Worm (Caenorhabditis elegans) whole organism, L4 larva: ENCODE results near the gene C25H3.10.

Experiments used
- D1046.2 ChIP-seq: fragments of 200-800 bp; sonication (Bioruptor generic); IDR thresholded peaks from 2 replicates; pipeline ENCODE4 v1.3.6; 2022; ENCODE audit warnings: missing genetic modification characterization, missing compliant biosample characterization
- F37D6.2 ChIP-seq: sonication (generic microtip); optimal IDR thresholded peaks from 2 replicates; lab custom pipeline; 2016; ENCODE audit warnings: mild to moderate bottlenecking, missing genetic modification characterization, missing compliant biosample characterization
- T20F7.1 ChIP-seq: fragments of 200-800 bp; sonication (Bioruptor generic); optimal IDR thresholded peaks from 2 replicates; lab custom pipeline; 2018; ENCODE audit warnings: mild to moderate bottlenecking, missing genetic modification characterization, missing compliant biosample characterization
- Y48G9A.11 ChIP-seq: fragments of 200-800 bp; sonication (Bioruptor generic); IDR thresholded peaks from 2 replicates; pipeline ENCODE4 v1.3.6; 2022; ENCODE audit warnings: missing genetic modification reagents, missing genetic modification characterization, missing compliant biosample characterization
- ZK546.5 ChIP-seq, 2 experiments: sonication (generic microtip); optimal IDR thresholded peaks; 2 replicates each; lab custom pipeline; 2017; ENCODE audit warnings: missing biosample characterization in 2 of 2, missing genetic modification characterization in 2 of 2
- aly-2 ChIP-seq: sonication (generic microtip); optimal IDR thresholded peaks from 2 replicates; lab custom pipeline; 2018; ENCODE audit warnings: missing biosample characterization, missing genetic modification characterization
- ceh-20 ChIP-seq: fragments of 200-800 bp; sonication (Bioruptor generic); IDR thresholded peaks from 2 replicates; pipeline ENCODE4 v1.3.6; 2022; ENCODE audit warnings: missing genetic modification reagents, missing genetic modification characterization, missing compliant biosample characterization
- ceh-32 ChIP-seq: sonication (generic microtip); optimal IDR thresholded peaks from 2 replicates; lab custom pipeline; 2016; ENCODE audit warnings: mild to moderate bottlenecking, missing genetic modification characterization, missing compliant biosample characterization; ENCODE audit not compliant: poor library complexity
- ceh-62 ChIP-seq: sonication (generic microtip); optimal IDR thresholded peaks from 2 replicates; lab custom pipeline; 2017; ENCODE audit warnings: missing biosample characterization, missing genetic modification characterization
- ceh-82 ChIP-seq: sonication (generic microtip); optimal IDR thresholded peaks from 2 replicates; lab custom pipeline; 2017; ENCODE audit warnings: missing biosample characterization, missing genetic modification characterization
- ctbp-1 ChIP-seq: fragments of 200-800 bp; sonication (Bioruptor generic); IDR thresholded peaks from 2 replicates; pipeline ENCODE4 v1.3.6; 2022; ENCODE audit warnings: missing genetic modification reagents, missing genetic modification characterization, missing compliant biosample characterization
- duxl-1 ChIP-seq: sonication (generic microtip); optimal IDR thresholded peaks from 2 replicates; lab custom pipeline; 2016; ENCODE audit warnings: mild to moderate bottlenecking, missing genetic modification characterization, moderate library complexity, missing compliant biosample characterization; ENCODE audit not compliant: poor library complexity
- fkh-10 ChIP-seq: fragments of 150-350 bp; optimal IDR thresholded peaks from 2 replicates; lab custom pipeline; 2014; ENCODE audit warnings: missing biosample characterization, missing genetic modification reagents, missing genetic modification characterization
- hmg-1.1 ChIP-seq: fragments of 200-800 bp; sonication (Bioruptor generic); IDR thresholded peaks from 2 replicates; pipeline ENCODE4 v1.3.6; 2022; ENCODE audit warnings: missing genetic modification reagents, missing genetic modification characterization, missing compliant biosample characterization
- lin-13 ChIP-seq: fragments of 150-350 bp; optimal IDR thresholded peaks from 2 replicates; lab custom pipeline; 2014; ENCODE audit warnings: missing biosample characterization, missing genetic modification reagents, missing genetic modification characterization
- lin-39 ChIP-seq: fragments of 150-350 bp; optimal IDR thresholded peaks from 2 replicates; lab custom pipeline; 2014; ENCODE audit warnings: missing biosample characterization, missing genetic modification reagents, missing genetic modification characterization
- lsy-2 ChIP-seq, 2 experiments: fragments of 150-350 bp in 1 of 2; sonication (generic microtip) in 1 of 2; optimal IDR thresholded peaks; 2 replicates each; lab custom pipeline; 2014 to 2017; ENCODE audit warnings: missing biosample characterization in 2 of 2, missing genetic modification characterization in 2 of 2
- madf-5 ChIP-seq, 2 experiments: fragments of 200-800 bp; sonication (Bioruptor generic); IDR thresholded peaks; 2 replicates each; pipeline ENCODE4 v1.3.6; 2022; ENCODE audit warnings: missing compliant biosample characterization in 2 of 2, missing genetic modification characterization in 2 of 2
- mxl-3 ChIP-seq: fragments of 200-800 bp; sonication (Bioruptor generic); optimal IDR thresholded peaks from 2 replicates; lab custom pipeline; 2018; ENCODE audit warnings: mild to moderate bottlenecking, missing genetic modification characterization, missing compliant biosample characterization
- nhr-111 ChIP-seq: fragments of 200-800 bp; sonication (Bioruptor generic); optimal IDR thresholded peaks from 2 replicates; lab custom pipeline; 2018; ENCODE audit warnings: mild to moderate bottlenecking, missing genetic modification characterization, missing compliant biosample characterization
- nhr-42 ChIP-seq: fragments of 200-800 bp; sonication (Bioruptor generic); IDR thresholded peaks from 2 replicates; pipeline ENCODE4 v1.3.6; 2022; ENCODE audit warnings: missing genetic modification characterization, missing compliant biosample characterization
- nhr-6 ChIP-seq: fragments of 150-350 bp; optimal IDR thresholded peaks from 2 replicates; lab custom pipeline; 2014; ENCODE audit warnings: missing biosample characterization, missing genetic modification characterization
- pha-4 ChIP-seq, 2 experiments: fragments of 150-350 bp in 1 of 2; fragments of 200-800 bp in 1 of 2; sonication (Bioruptor generic) in 1 of 2; IDR thresholded peaks in 1 of 2; optimal IDR thresholded peaks in 1 of 2; 2 replicates each; pipeline versions ENCODE4 v1.3.6 to Lab custom; 2014 to 2022; ENCODE audit warnings: missing genetic modification characterization in 2 of 2, missing genetic modification reagents in 2 of 2, missing biosample characterization in 1 of 2, missing compliant biosample characterization in 1 of 2
- php-3 ChIP-seq: fragments of 200-800 bp; sonication (Bioruptor generic); IDR thresholded peaks from 2 replicates; pipeline ENCODE4 v1.3.6; 2022; ENCODE audit warnings: missing genetic modification reagents, missing genetic modification characterization, missing compliant biosample characterization
- set-16 ChIP-seq: fragments of 200-800 bp; sonication (Bioruptor generic); IDR thresholded peaks from 2 replicates; pipeline ENCODE4 v1.3.6; 2022; ENCODE audit warnings: missing genetic modification reagents, missing genetic modification characterization, missing compliant biosample characterization
- tra-1 ChIP-seq: fragments of 200-800 bp; sonication (Bioruptor generic); IDR thresholded peaks from 2 replicates; pipeline ENCODE4 v1.3.6; 2022; ENCODE audit warnings: missing genetic modification reagents, missing genetic modification characterization, missing compliant biosample characterization
- unc-39 ChIP-seq: sonication (generic microtip); optimal IDR thresholded peaks from 2 replicates; lab custom pipeline; 2017; ENCODE audit warnings: missing biosample characterization, missing genetic modification characterization
- unc-62 ChIP-seq, 3 experiments: fragments of 150-350 bp in 1 of 3; sonication (generic microtip); optimal IDR thresholded peaks in 2 of 3; peaks in 1 of 3; 1 replicate in 1 of 3; 2 replicates in 2 of 3; lab custom pipeline; 2014 to 2017; ENCODE audit warnings: missing biosample characterization in 3 of 3, missing genetic modification characterization in 3 of 3, missing genetic modification reagents in 3 of 3, missing genotype in 1 of 3
- zip-2 ChIP-seq: fragments of 150-350 bp; optimal IDR thresholded peaks from 2 replicates; lab custom pipeline; 2014; ENCODE audit warnings: missing biosample characterization, missing genetic modification characterization
- ztf-7 ChIP-seq: fragments of 150-350 bp; optimal IDR thresholded peaks from 2 replicates; lab custom pipeline; 2014; ENCODE audit warnings: missing biosample characterization, missing genetic modification characterization

Gene C25H3.10

DNA sequence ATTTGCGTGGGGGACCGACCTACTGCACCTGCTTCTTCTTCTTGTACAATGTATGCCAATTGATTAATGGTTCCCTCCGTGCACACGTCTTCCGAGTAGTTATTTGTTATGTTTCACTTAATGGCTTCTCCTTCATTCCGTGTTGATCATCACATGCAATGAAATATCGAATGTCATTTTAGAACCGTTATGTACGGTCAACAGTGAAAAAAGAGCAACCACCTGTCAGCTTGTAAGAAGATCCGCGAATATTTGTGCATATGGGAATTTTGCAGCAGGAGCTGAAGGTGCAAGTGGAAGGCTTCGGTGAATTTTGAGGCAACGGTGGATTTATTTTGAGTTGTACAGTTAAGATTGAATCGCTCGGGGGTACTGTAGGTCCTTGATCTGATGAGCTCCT lies 37.8 kb upstream of the C25H3.10 start:
- TF ChIP-seq ceh-32 (tag; lab: Kevin White, UChicago) = no peak
- TF ChIP-seq T20F7.1 (GFP tag; lab: Kevin White, UChicago) = no peak
- peak in 1 of 2 experiments; percentile 97 for TF ChIP-seq unc-62 (GFP tag; optimal IDR thresholded peaks at IDR 0.05 in 1 of 2; lab: Kevin White, UChicago)
- no peak for TF ChIP-seq unc-62 (tag; optimal IDR thresholded peaks at IDR 0.05; lab: Kevin White, UChicago)
- TF ChIP-seq, all 104 proteins: peak for 1

DNA sequence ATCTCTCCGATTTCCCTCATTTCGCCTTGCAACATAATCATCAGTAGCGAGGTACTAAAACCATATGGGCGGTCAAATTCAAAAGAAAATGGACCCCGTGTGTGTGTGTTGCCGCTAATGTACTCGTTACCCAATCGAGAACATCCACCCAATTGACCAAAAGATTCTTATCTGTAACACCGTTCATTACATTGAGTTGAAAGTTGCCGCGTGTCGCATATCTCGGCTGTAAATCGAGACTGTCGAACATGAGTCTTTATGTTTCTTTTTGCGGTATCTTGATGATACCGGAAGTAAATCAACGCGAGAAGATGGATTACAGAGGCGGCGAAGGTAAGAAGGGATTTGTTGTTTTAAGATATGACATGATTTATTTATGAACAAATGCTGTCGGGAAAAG lies 37.0 kb upstream of the C25H3.10 start:
- no peak for TF ChIP-seq F37D6.2 (tag; lab: Kevin White, UChicago)
- TF ChIP-seq lin-39 = no peak
- TF ChIP-seq unc-62 (GFP tag; optimal IDR thresholded peaks at IDR 0.05 in 1 of 2; lab: Kevin White, UChicago) = peak in 1 of 2 experiments; percentile 1
- TF ChIP-seq unc-62 (tag; optimal IDR thresholded peaks at IDR 0.05; lab: Kevin White, UChicago) = no peak
- TF ChIP-seq ceh-20 (GFP tag; lab: Robert Waterston, UW) = no peak
- no peak for TF ChIP-seq aly-2 (tag; lab: Kevin White, UChicago)

DNA sequence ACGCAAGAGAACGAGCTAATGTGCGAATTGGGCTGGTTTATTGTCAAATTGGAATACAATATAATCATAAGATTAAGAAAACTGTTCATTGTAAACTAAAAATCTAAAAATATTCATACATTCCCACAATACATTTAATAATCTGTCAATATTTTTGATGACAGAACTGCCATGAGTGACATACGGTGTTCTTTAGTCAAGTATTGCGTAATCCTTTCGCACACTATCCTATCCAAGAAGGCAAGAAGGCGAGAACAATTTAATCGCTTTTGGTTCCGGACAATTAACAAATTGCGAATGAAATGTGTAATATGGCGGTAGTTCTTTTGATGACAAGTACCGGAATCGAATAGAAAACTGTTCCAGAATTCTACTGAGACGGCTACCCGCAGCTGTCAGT lies 36.1 kb upstream of the C25H3.10 start:
- TF ChIP-seq ceh-82 (tag; lab: Kevin White, UChicago) (no peak), mxl-3 (GFP tag; lab: Kevin White, UChicago) (no peak), madf-5 (GFP tag; IDR thresholded peaks at IDR 0.05; lab: Robert Waterston, UW) (no peak), zip-2 (tag; lab: Kevin White, UChicago) (no peak), hmg-1.1 (GFP tag; lab: Robert Waterston, UW) (no peak), ZK546.5 (tag; optimal IDR thresholded peaks at IDR 0.05; lab: Kevin White, UChicago) (no peak)

DNA sequence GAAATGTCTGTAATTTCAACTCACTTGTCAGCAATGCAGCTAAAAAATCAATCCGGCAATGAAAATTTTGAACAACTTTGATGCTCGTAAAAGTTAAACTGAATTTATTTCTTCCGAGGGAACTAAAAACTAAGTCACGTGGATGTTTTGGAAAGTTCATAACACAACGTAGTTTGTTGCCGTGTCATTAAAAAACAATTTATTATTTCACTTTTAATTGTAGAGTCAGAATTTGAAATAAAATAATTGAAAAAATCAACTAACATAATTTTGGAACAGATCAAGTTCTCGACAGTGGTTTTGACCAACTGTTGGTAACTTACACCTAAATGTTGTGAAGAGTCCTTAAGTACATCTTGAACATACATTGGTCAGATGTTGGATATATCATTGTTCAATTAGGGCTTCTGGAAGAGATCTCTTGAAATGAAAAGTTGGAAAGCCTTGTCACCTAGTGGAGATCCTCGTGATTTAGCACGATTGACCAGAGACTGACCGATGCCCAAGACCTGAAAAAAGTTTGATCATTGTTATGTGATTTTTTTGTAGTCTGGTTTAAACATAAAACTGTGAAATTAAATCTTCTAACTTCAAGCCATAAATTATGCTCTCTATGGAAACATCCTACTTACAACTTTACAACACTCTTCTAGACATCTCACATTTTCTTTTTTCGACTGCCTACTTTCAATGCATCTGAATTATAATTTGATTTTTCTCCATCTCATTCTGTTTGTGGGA lies 31.7 kb upstream of the C25H3.10 start, which contains the start of the genes C18A3.7 and C18A3.11:
TSS of gene C18A3.7 (minus strand) at position 101 of the 741 bp plus-strand sequence.
TSS of gene C18A3.11 (plus strand) at position 691 of the 741 bp plus-strand sequence.
- TF ChIP-seq lsy-2 (tag; optimal IDR thresholded peaks at IDR 0.05; lab: Kevin White, UChicago) (no peak), ztf-7 (tag; lab: Kevin White, UChicago) (no peak), hmg-1.1 (GFP tag; lab: Robert Waterston, UW) (no peak), ceh-62 (no peak), nhr-42 (GFP tag; lab: Robert Waterston, UW) (no peak), duxl-1 (tag; lab: Kevin White, UChicago) (no peak), nhr-6 (tag; lab: Kevin White, UChicago) (no peak), Y48G9A.11 (GFP tag; lab: Robert Waterston, UW) (no peak), tra-1 (GFP tag; lab: Robert Waterston, UW) (no peak), php-3 (GFP tag; lab: Robert Waterston, UW) (no peak), D1046.2 (no peak), unc-39 (tag; lab: Kevin White, UChicago) (no peak), set-16 (GFP tag; lab: Robert Waterston, UW) (no peak), lin-13 (no peak)

DNA sequence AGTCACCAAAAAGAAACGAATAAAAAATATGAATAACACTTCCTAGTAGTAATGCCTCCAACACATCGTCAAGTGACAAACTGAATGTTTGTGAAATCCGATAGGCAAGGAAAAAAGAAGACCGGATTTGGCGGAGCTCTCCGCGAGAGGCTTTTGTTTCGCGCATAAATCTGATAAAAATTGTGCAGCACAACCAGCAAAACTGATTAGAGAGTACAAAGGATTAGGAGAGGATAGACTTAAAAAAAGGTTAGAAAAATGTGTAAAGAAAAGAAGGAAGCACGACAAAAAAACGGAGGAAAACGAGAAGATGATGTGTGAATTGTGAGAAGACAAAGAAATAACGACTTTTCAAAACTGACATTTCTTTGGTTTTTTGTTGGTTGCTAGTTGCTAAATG lies 28.9 kb upstream of the C25H3.10 start, which contains the start of gene rab-3:
TSS of gene rab-3 (minus strand) at position 147 of the 400 bp plus-strand sequence.
- TF ChIP-seq ctbp-1 (GFP tag; lab: Robert Waterston, UW) (0 out of 2 replicates have a peak, but pooled peaks have one; percentile 14), pha-4 (GFP tag; IDR thresholded peaks at IDR 0.05; lab: Robert Waterston, UW) (no peak), pha-4 (tag; optimal IDR thresholded peaks at IDR 0.05; lab: Kevin White, UChicago) (no peak), fkh-10 (GFP tag; lab: Kevin White, UChicago) (peak; percentile 10), nhr-111 (GFP tag; lab: Kevin White, UChicago) (no peak), unc-62 (GFP tag; optimal IDR thresholded peaks at IDR 0.05 in 1 of 2; lab: Kevin White, UChicago) (peak in 1 of 2 experiments; percentile 35), unc-62 (tag; optimal IDR thresholded peaks at IDR 0.05; lab: Kevin White, UChicago) (no peak)
